Fruit fly (Drosophila melanogaster) Kc167 (cell line): ENCODE results near the gene CG2540.
A peak's percentile ranks its signal among the peaks of the same experiment; 100 is the strongest.

Experiments used
- Myc ChIP-seq: fragments of >200 bp; optimal IDR thresholded peaks from 2 replicates; lab custom pipeline; 2017; ENCODE audit warnings: missing external identifiers
- Sin3A ChIP-seq: fragments of >200 bp; optimal IDR thresholded peaks from 2 replicates; lab custom pipeline; 2018; ENCODE audit warnings: missing external identifiers
- h ChIP-seq: fragments of >200 bp; optimal IDR thresholded peaks from 3 replicates; lab custom pipeline; 2018; ENCODE audit warnings: missing external identifiers
- insv ChIP-seq: fragments of >200 bp; optimal IDR thresholded peaks from 3 replicates; lab custom pipeline; 2018; ENCODE audit warnings: missing external identifiers
- psq ChIP-seq: fragments of >200 bp; optimal IDR thresholded peaks from 2 replicates; lab custom pipeline; 2017; ENCODE audit warnings: missing external identifiers
- ttk ChIP-seq: sonication (Bioruptor generic); optimal IDR thresholded peaks from 2 replicates; lab custom pipeline; 2017; ENCODE audit warnings: missing external identifiers

Gene CG2540

DNA sequence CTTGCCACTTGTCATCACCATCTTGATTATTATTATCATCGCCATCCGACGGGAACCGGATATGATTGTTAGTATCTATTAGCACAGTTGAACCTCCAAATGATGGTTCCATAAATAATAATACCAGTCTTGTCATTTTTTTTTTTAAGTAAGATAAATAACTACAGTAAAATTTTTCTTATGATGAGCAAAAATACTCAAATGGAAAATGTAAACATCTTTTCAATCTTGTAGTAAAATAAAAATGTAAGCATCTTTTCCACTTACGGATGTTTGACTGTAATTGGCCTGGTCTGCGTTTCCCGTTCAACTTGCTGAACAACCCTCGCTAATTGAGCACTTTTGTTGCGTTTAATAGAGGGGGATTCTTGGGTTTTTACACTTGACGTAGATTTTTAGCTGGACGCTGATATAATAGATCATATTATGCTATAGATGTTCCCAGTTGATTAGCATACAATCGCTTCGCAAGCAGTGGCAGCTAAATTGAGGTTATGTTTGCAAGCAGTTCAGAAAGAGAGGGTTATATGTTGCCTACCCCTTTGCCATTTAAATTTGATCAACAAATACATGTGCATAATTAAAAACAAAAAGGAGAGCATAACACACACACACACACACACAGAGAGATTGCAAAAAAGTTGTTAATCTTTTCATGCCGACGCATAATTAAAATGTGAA is 3.9 kb upstream of the CG2540 start:
- TF ChIP-seq ttk (lab: Kevin White, UChicago) (no peak), Myc (no peak), psq (lab: Kevin White, UChicago) (no peak), insv (lab: Kevin White, UChicago) (no peak), Sin3A (lab: Kevin White, UChicago) (no peak), h (lab: Kevin White, UChicago) (no peak)

DNA sequence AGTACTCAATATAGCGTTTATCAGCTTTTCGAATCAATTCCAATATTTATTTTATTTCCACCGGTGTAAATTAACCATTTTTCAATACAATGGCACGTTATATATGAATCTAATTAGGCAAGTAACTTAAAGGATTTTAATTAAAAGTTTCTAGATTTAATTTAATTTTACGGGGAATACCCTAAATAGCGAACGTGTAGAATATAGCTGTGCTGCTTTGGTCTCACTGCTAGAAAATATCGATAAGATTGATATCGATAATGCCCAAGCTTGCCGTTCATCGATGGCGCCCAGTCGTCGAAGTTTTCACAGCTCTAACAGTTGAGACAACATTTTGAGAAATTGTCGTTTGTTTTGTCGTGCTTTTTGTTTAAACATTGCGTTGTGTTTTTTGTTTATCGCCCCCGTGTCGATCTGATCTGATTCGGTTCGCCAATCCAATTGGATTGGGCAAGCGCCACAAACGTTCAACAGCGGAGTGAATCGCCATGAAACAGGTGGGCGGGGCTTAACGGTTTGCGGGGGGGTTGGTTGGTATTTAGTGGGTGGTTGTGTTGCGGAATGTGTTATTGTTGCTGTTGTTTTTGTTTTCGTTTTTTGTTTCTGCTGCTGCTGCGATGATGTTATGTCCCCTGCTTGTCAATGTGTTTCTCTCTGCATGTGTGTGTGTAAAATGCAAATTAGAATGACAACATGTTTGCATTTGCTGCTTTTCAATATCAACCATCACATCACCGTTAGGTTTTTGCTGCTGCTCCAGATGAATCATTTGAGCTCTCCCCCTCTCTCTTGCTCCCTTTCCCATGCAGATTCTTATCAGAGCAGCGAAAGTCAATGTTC is 1.9 kb downstream of the CG2540 start, which contains the start of gene Tomosyn:
Tomosyn (plus strand) TSS at position 289 of the 840 bp plus-strand sequence.
- no peak for TF ChIP-seq insv (lab: Kevin White, UChicago)
- no peak for TF ChIP-seq h (lab: Kevin White, UChicago)
- no peak for TF ChIP-seq psq (lab: Kevin White, UChicago)
- no peak for TF ChIP-seq Sin3A (lab: Kevin White, UChicago)
- no peak for TF ChIP-seq Myc
- no peak for TF ChIP-seq ttk (lab: Kevin White, UChicago)

DNA sequence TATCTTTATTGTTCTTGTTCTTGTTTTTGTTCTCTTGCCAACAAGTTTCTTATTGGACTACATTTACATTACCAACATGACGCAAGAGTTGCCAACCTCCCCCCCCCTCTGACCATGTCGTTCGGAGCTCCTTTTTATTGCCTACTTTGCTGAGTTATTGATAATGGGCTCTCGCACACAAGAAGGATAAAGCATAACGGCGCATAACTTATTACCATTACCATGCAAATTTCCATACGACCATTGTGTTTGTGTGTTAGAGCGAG is 2.4 kb downstream of the CG2540 start:
- TF ChIP-seq insv (lab: Kevin White, UChicago) (no peak), Sin3A (lab: Kevin White, UChicago) (no peak), psq (lab: Kevin White, UChicago) (no peak), ttk (lab: Kevin White, UChicago) (no peak), h (lab: Kevin White, UChicago) (no peak), Myc (no peak)

DNA sequence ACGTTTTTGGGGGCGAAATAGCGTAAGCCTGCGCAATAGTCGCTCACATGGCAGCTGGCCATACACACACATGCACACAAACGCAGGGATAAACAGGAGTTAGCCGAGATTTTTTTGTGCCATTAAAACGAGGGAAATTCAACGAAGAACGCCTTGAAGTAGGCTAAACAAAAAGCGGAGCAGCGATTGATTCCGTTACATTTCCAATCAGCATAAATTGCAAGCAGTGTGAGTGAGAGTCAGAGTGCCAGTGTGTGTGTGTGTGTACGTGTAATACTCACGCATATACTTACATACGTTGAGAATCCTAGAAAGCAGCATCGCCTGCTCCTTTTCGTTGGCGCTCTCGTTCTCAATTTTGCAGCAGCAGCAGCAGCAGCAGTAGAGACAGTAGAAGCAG is 3.5 kb downstream of the CG2540 start:
- TF ChIP-seq psq (lab: Kevin White, UChicago) (no peak), h (lab: Kevin White, UChicago) (no peak), insv (lab: Kevin White, UChicago) (no peak), Sin3A (lab: Kevin White, UChicago) (no peak), ttk (lab: Kevin White, UChicago) (no peak), Myc (no peak)

DNA sequence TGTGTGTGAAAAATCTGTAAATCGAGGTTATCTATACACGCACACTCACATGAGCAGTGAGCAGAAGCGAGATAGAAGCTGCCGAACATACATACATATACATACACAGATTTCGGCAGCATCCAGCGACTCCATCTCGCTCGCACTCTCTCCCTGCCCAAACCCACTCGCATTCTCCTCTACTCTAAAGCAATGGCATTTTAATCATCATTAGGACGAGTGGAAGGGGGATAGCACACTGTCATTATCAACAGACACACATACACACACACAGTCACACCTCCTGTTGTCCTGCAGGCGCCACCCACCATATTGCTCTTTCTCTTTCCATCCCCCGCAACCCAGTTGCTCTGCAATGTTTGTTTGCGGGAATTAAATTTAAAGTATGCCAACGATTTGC is 4.3 kb downstream of the CG2540 start:
- TF ChIP-seq insv (lab: Kevin White, UChicago) (no peak), Sin3A (lab: Kevin White, UChicago) (no peak), h (lab: Kevin White, UChicago) (no peak), Myc (no peak), ttk (lab: Kevin White, UChicago) (no peak), psq (lab: Kevin White, UChicago) (no peak)

DNA sequence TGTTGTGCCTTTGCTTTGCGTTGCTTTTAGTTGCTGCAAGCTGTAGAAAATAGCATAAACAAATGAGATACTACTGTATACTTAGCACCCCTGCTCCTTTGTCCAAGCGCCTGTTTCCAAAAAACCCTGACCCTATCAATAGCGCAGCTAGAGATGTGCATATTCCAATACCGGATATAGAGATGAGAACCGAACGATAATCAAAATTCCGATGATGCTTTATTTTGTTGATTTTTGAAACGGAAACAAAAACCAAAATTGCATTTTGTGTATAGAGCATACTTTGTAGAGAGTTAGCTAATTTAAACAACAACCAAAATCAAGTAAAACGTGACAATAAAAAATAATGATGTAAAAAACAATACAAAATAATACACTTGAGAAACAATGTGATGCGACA is 15.7 kb downstream of the CG2540 start:
- TF ChIP-seq ttk (lab: Kevin White, UChicago) (no peak), insv (lab: Kevin White, UChicago) (no peak), psq (lab: Kevin White, UChicago) (no peak), Myc (no peak), Sin3A (lab: Kevin White, UChicago) (no peak), h (lab: Kevin White, UChicago) (no peak)

DNA sequence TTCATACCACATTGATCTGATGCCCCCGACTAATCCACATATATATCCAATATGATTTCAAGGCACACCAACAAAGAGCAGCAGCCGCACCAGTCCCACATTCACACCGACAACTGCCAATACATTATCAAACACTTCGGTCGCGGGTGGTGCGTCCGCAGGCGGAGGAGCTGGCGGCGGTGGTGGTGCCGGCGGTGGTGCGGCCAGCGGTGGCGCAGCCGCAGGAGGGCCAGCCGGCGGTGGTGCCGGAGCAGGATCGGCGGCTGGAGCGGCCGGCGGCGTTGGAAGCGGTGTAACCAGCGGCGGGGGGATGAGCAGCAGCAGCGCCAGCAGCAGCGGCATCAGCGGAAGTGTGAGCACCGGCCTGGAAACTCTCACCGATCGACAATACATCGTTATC is 21.9 kb downstream of the CG2540 start:
- peak; percentile 6 for TF ChIP-seq insv (lab: Kevin White, UChicago)
- no peak for TF ChIP-seq Sin3A (lab: Kevin White, UChicago)

DNA sequence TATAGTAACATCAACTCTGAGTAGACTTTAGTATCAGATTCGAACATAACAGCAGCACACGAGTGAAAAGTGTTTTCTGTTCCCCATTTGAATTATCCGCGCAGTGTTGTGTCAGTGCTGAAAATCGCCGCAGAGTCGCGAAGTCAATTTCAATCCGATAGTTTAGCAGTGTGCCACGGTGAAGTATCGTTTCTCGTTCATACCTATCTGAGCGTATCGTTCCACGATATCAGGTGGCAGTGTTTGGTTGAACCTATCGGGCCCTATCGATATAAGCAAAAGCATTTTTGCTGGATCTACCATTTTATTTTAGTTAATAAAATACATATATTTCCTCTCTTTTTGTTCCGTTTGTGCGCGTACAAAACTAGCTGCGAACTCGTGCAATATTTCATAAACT is 23.9 kb downstream of the CG2540 start, which contains the start of gene CkIalpha:
CkIalpha (plus strand) TSS at position 53 of the 400 bp plus-strand sequence.
- TF ChIP-seq h (lab: Kevin White, UChicago) = no peak

DNA sequence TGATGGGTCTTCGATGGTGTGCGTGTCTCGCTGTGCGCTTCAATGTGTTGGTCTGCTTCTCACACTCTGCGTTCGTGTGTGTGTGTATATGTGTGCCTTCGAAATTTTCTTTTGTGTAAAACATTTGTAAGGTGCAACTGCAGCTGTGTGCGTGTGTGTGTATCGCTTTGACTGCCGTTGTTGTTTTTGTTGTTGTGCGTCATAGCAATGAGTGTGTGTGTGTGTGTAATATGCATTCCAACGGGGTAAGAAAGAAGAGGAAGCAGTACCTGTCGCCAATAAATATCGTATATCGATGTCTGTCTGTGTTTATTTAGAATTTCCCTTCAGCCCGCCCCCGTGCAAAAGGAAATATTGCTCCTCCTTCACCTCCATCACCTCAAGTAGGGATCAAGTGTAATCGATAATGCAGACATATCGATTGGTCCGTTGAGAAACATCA is 24.6 kb downstream of the CG2540 start:
- TF ChIP-seq h (lab: Kevin White, UChicago) = no peak
- no peak for TF ChIP-seq insv (lab: Kevin White, UChicago)
- TF ChIP-seq Myc = no peak
- TF ChIP-seq psq (lab: Kevin White, UChicago) = no peak
- no peak for TF ChIP-seq ttk (lab: Kevin White, UChicago)
- TF ChIP-seq Sin3A (lab: Kevin White, UChicago) = no peak

DNA sequence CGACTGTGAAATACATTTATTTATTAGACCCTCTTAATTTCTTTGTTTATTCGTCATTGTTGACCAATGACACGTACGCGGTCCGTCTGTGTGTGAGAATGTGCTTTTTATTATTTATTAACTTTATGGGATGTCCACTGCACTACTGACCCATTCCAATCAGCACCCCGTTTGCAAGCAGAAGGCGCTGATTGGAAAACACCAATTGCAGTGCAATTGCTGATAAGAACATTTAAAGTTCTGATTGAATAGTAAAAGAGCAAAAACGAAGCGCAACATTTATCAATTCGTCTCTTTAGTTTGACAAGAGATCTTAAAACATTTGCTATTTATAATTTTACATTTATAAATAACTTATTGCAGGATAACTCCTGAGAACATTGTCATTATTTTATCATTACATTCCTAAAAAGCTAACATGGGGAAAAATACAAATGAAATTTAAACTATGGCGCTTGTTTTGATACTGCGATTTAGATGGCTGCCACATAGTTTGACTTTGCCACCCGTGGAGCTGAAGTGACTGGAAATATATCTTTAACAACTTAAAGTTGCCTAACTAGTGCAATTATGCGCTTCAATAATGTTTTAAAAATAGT is 28.8 kb downstream of the CG2540 start:
- no peak for TF ChIP-seq psq (lab: Kevin White, UChicago)
- TF ChIP-seq Myc = no peak
- TF ChIP-seq Sin3A (lab: Kevin White, UChicago) = no peak
- no peak for TF ChIP-seq h (lab: Kevin White, UChicago)
- TF ChIP-seq ttk (lab: Kevin White, UChicago) = no peak
- no peak for TF ChIP-seq insv (lab: Kevin White, UChicago)

DNA sequence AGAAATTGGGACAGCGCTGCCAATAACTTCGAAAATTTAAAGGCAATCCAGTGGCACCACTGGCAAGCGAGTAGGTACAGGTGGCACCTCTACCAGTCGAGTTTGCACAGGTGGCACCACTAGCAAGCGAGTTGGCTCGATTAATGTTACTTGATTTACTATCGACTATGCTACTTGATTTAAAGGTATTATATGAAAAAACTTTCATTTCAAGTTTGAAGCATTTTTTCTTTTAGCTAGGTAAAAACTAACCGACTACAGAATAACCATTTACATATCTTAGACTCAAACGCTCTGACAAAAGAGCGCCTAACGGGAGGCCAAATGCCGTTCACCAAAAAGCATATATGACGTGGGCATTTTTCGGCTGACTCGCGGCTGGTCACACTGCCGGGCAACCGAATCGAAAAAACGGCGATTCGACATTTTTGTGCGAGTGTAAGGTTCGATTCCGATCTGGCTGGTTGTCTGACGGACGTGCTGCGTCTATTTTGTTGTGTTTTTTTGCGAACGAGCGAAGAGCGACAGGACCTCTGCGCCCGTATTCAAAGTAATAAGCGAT is 29.4 kb downstream of the CG2540 start, which contains the start of gene Tis11:
Tis11 (plus strand) TSS at position 417 of the 562 bp plus-strand sequence.
- TF ChIP-seq ttk (lab: Kevin White, UChicago) = no peak
- no peak for TF ChIP-seq psq (lab: Kevin White, UChicago)
